Worm (Caenorhabditis elegans) whole organism, L4/young adult: Measurements from ENCODE around the gene lbp-3.

Source experiments
- W03F9.2 ChIP-seq: fragments of 150-350 bp; optimal IDR thresholded peaks from 2 replicates; lab custom pipeline; 2014; ENCODE audit warnings: missing biosample characterization, missing genetic modification characterization
- dao-5 ChIP-seq: sonication (generic microtip); optimal IDR thresholded peaks from 2 replicates; lab custom pipeline; 2016; ENCODE audit warnings: missing genotype, missing genetic modification characterization, moderate library complexity, missing compliant biosample characterization
- him-1 ChIP-seq: sonication (generic microtip); optimal IDR thresholded peaks from 2 replicates; lab custom pipeline; 2016; ENCODE audit warnings: missing genotype, missing genetic modification reagents, missing genetic modification characterization, missing compliant biosample characterization

Gene lbp-3

DNA sequence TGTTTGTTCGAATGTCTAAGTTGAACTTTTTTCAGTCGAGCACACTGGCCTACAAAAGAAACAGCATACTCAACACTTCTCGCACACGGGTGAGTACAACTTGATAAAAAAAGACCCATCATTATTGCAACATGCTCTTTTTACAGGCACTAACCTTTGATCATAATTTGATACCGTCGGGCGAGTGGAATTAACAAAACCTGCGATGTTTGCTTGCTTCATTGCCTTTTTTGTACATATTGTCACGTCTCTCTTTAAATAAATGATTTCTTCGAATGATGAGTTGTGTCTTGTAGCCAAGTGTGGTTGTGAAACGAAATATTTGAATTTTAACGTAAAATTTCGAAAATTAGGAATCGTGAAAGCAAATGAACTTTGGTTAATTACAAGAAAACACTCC, 28.3 kb downstream of the lbp-3 start:
- TF ChIP-seq him-1 (no peak), dao-5 (tag; lab: Kevin White, UChicago) (no peak), W03F9.2 (tag; lab: Kevin White, UChicago) (no peak)

DNA sequence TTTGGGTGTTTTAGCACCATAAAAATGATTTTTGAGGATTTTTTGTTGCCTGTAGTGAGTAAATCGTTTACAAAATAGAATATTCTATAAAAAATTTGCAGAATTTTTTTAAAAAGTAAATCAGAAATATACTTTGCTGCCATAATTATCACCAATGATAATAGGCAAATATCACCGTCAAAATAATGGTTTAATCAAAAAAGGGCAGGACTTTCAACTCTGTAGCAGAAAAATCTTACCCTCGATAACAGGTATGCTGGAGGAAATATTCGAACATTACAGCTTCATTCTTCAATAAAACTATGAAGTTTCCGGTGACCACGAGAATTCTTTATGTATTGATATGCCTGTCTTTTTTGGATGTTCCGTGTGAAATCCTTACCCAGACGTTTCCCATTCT, 32.0 kb downstream of the lbp-3 start, which contains the start of gene K09C4.4:
Gene K09C4.4 (plus strand): TSS at position 301 of the 400 bp plus-strand sequence.
- TF ChIP-seq W03F9.2 (tag; lab: Kevin White, UChicago) (no peak), dao-5 (tag; lab: Kevin White, UChicago) (no peak), him-1 (no peak)

DNA sequence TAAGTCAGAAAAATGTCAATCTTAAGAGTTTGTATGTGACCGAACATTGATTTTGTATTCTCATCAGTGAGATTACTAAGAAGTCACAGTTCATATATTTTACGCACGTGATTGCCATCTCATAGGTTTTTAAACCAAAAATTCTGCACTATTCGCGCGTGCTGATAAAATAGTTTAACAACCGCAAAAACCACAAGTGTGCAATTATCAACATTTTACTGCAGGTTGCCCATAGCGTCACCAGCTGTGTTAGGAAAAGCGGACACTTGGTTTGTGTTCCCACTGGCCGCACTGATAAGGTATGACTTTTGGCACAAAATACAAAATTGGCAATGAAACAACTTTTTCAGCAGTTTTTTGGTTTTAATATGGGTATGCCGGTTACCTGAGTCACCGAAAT, 33.0 kb downstream of the lbp-3 start:
- TF ChIP-seq him-1 (no peak), W03F9.2 (tag; lab: Kevin White, UChicago) (no peak), dao-5 (tag; lab: Kevin White, UChicago) (no peak)

DNA sequence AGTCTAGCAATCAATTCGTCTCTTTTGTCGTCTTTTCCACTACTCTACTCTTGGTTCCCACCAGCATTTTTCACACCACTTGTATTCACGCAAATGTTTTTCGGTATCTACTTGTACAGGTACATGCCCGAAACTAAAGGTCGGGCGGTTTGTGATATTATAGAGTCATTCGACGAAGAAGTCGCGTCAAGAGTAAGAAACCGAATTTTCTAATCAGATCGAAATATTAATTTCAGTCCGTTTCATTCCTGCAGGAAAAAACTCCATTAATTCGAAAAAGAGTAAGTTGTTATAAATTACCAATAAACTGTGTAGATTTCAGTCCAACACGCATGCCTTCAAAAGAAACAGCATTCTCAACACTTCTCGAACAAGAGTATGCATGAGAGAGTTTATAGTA, 34.8 kb downstream of the lbp-3 start:
- TF ChIP-seq W03F9.2 (tag; lab: Kevin White, UChicago) (no peak), him-1 (no peak), dao-5 (tag; lab: Kevin White, UChicago) (no peak)

DNA sequence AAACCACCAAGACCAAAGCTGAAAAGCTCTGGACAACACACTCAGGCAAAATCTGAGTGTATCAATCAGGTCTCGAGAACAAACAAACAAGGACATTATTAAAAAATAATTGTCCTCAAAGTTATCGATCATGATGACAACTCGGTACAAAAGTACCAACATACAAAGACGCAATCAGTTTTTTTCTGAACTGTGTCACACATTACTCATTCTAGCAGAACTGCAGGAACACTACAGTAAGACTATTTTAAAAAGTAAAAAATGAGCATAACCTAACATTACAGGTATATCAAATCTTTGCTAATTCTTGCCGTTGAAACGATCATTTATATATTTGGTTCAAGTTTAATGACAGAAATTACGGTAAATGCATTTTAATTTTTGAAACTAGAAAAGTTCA, 39.0 kb downstream of the lbp-3 start, which contains the start of gene K09C4.2:
Gene K09C4.2 (plus strand): TSS at position 301 of the 400 bp plus-strand sequence.
- TF ChIP-seq W03F9.2 (tag; lab: Kevin White, UChicago) (no peak), dao-5 (tag; lab: Kevin White, UChicago) (no peak), him-1 (no peak)

DNA sequence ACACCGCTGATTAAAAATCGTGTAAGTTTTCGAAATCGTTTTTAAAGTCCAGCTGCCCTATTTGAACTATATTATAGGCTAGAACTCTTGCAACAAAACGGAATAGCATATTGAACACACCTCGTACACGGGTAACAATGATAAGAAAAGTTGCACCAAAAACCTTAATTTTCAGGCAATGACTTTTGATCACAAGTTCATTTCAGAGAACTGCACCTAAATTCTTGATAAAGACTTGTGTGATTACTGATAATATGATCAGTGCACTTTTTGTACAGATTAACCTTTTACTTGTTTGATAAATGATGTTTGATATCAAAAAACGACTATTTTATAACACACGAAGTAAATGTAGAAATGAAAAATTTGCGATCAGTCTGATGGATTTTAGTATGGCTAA, 40.6 kb downstream of the lbp-3 start:
- TF ChIP-seq him-1 (no peak), dao-5 (tag; lab: Kevin White, UChicago) (no peak), W03F9.2 (tag; lab: Kevin White, UChicago) (no peak)

DNA sequence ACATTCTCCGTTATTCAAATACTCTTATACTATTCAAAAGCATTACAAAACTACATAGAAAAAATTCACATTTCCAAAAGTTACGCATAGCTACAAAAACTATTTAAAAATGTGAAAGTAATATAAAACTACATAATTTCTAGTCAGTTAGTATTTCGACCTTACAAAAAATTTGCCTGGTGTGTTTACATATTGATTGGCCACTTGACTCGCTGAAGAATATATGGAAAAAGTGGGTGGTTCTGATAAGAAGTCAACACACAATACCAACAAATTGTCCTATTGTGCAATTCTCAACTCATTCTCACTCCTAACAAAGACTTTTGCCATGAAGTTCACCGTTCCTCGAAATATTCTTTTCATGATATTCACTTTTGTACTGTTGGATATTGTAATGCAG, 41.4 kb downstream of the lbp-3 start, which contains the start of gene K09C4.1:
Gene K09C4.1 (plus strand): TSS at position 301 of the 400 bp plus-strand sequence.
- no peak for TF ChIP-seq W03F9.2 (tag; lab: Kevin White, UChicago)
- no peak for TF ChIP-seq him-1
- TF ChIP-seq dao-5 (tag; lab: Kevin White, UChicago), result no peak

DNA sequence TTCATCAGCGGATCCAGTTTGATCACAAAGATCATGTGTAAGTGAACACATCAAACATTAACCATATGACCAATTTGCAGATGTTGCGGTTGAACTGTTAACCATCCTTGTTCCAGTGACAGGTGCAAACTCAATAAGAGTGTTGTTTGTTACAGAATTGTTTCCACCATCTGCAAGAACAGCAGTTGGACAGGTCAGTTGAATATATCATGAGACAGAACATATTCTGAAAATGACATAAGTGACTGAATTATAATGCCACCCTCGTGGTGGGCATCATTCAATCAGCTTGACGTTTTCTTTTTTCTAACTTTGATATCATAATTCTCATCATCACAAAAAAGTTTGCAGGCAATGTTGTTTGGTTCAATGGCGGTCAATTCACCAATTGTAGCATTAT, 43.4 kb downstream of the lbp-3 start:
- no peak for TF ChIP-seq W03F9.2 (tag; lab: Kevin White, UChicago)
- TF ChIP-seq dao-5 (tag; lab: Kevin White, UChicago), result no peak
- no peak for TF ChIP-seq him-1

DNA sequence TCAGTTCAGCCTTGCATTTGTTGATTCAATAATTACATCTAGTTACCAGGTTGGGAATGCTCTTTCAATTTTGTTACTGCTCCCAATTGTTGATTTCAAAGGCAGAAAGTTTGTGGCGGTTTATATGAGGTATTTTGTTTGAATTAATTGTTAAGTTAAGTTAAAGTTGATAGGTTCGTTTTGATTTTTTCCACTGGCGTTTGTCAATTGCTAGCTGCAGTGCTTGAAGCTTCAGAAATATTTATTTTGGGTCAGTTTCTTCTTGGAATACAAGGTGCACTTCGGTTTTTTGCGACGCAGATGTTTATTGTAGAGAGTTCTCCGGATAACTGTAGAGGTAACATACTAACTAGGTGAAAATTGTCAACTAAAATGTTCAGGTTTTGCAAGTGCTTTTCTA, 44.6 kb downstream of the lbp-3 start, which contains the start of gene F11D5.5:
Gene F11D5.5 (plus strand): TSS at position 301 of the 400 bp plus-strand sequence.
- TF ChIP-seq W03F9.2 (tag; lab: Kevin White, UChicago) (no peak), dao-5 (tag; lab: Kevin White, UChicago) (no peak), him-1 (no peak)

DNA sequence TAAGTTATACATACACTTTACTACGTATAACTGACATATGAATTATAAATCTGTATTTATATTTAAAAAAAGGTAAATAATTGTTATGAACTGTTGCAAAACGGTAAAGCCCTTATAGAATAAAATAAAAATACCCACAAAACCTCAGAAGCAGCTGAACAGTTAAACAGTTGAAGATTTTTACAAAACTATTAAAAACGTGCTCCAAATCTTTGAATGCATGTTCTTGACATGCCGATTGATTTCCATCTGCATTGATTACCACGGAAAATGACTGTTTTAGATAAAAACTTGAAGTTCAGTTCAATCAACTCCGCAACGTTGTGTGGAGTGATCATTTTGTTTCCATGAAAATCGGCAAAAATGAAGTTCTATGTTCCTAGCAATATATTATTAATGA, 46.9 kb downstream of the lbp-3 start, which contains the start of gene F11D5.7:
Gene F11D5.7 (plus strand): TSS at position 301 of the 400 bp plus-strand sequence.
- no peak for TF ChIP-seq W03F9.2 (tag; lab: Kevin White, UChicago)
- TF ChIP-seq him-1, result no peak
- TF ChIP-seq dao-5 (tag; lab: Kevin White, UChicago), result no peak

DNA sequence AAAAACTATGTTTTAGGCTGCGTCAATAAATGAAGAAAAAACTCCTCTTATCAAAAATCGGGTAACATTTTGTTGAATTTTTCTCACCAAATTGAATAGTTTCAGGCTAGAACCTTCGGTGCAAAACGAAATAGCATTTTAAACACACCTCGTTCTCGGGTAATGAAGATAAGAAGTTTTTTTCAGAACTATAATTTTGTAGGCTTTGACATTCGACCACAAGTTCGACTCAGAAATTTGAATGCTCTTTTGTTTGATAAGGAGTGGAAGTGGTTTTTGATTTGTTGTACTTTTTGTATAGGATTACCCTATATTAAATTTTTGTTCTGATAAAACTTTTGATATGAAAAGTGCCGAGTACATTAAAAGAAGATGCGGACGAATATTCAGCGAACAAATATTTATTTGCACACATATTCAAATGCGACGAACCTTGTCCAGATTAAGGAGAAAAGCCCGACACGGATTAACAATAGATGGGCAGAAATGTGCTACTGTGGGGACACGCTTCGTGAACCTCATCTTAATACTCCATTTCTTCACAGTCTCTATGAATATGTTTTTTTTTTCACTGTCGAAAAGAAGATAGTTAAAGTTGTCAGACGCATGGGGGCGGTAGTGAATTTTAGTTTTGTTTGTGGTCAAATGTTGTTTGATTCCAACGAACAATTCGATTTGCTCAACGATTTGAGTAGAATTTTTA, 49.6 kb downstream of the lbp-3 start:
- no peak for TF ChIP-seq him-1
- no peak for TF ChIP-seq W03F9.2 (tag; lab: Kevin White, UChicago)
